Worm (Caenorhabditis elegans) whole organism, mixed stage, embryonic: Measurements from ENCODE around the gene F15B9.11.

Source experiments
- blmp-1 ChIP-seq: fragments of 150-350 bp; optimal IDR thresholded peaks from 2 replicates; lab custom pipeline; 2014; ENCODE audit warnings: missing biosample characterization, missing genetic modification characterization
- elt-3 ChIP-seq: fragments of 150-350 bp; optimal IDR thresholded peaks from 2 replicates; lab custom pipeline; 2014; ENCODE audit warnings: missing biosample characterization, missing genetic modification characterization
- lsy-2 ChIP-seq: fragments of 150-350 bp; optimal IDR thresholded peaks from 2 replicates; lab custom pipeline; 2014; ENCODE audit warnings: missing biosample characterization, missing genetic modification characterization
- snpc-4 ChIP-seq: fragments of 150-350 bp; optimal IDR thresholded peaks from 2 replicates; lab custom pipeline; 2014; ENCODE audit warnings: missing biosample characterization, missing genetic modification characterization
- sptf-1 ChIP-seq: sonication (generic microtip); optimal IDR thresholded peaks from 2 replicates; lab custom pipeline; 2017; ENCODE audit warnings: mild to moderate bottlenecking, missing genetic modification characterization, moderate library complexity, missing compliant biosample characterization
- unc-39 ChIP-seq: fragments of 150-350 bp; optimal IDR thresholded peaks from 2 replicates; lab custom pipeline; 2014; ENCODE audit warnings: missing biosample characterization, missing genetic modification characterization
- unc-62 ChIP-seq: fragments of 150-350 bp; optimal IDR thresholded peaks from 2 replicates; lab custom pipeline; 2014; ENCODE audit warnings: missing biosample characterization, missing genetic modification reagents, missing genetic modification characterization

- TF ChIP-seq sptf-1 (tag; lab: Kevin White, UChicago): no peak
- no peak for TF ChIP-seq unc-39 (tag; lab: Kevin White, UChicago)
- TF ChIP-seq lsy-2 (tag; lab: Kevin White, UChicago): peak; percentile 28
- TF ChIP-seq elt-3 (tag; lab: Kevin White, UChicago): no peak
- no peak for TF ChIP-seq blmp-1
- no peak for TF ChIP-seq unc-62 (GFP tag; lab: Kevin White, UChicago)
- no peak for TF ChIP-seq snpc-4 (tag; lab: Kevin White, UChicago)
Measured at ce11 chrV:13009843-13010242, 17.1 kb upstream of the F15B9.11 start.
